Fruit fly (Drosophila melanogaster) whole organism: ENCODE data around the gene stac.

ENCODE experiments used
- CG8478 ChIP-seq: fragments of >200 bp; optimal IDR thresholded peaks from 2 replicates; lab custom pipeline; 2018; ENCODE audit warnings: inconsistent platforms
- Dll ChIP-seq: fragments of >200 bp; optimal IDR thresholded peaks from 2 replicates; lab custom pipeline; 2017
- EcR ChIP-seq, 2 experiments: fragments of >200 bp; optimal IDR thresholded peaks; 2 replicates each; lab custom pipeline; 2017; ENCODE audit warnings: missing biosample characterization in 2 of 2, missing genetic modification characterization in 2 of 2, missing genetic modification reagents in 2 of 2
- pan ChIP-seq: fragments of >200 bp; optimal IDR thresholded peaks from 2 replicates; lab custom pipeline; 2017
- psq ChIP-seq: fragments of >200 bp; optimal IDR thresholded peaks from 2 replicates; lab custom pipeline; 2017
- usp ChIP-seq: fragments of >200 bp; optimal IDR thresholded peaks from 2 replicates; lab custom pipeline; 2017; ENCODE audit warnings: missing biosample characterization, missing genetic modification characterization, mixed read lengths

stac gene

DNA sequence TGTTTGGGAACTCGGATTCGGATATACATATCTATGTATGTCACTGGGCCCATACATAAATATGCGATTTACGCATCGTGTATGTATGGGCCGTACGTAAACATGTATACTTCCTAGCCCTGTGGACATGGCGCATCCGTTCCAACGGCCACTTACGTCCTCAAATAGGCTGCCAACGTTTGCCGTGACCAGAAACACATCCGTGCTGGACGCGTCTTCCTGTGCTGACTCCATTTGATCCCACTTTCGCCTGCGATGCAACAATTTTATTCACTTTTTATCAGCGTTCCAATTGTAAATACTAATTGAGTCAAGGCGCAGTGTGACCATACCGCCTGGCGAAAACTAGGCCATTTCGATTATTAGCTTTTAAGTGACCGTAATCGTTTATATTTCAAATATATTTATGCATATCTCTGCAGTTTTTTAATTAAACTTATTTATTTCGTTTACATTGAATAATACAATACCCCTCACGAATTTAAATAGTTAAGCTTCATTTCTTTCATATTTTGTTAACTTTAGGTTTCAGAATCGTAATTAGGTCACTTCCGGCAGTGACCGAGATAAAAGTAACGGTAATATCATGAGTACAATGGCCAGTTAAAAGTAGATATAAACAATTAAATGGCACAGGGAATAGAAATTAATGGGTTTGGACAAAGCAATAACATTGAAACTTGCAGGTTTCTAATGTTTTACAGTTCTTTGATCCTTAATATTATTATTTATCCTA, 11.1 kb upstream of the stac start, which contains the start of gene 5PtaseI:
Gene 5PtaseI (minus strand): TSS at position 336 of the 736 bp plus-strand sequence.
- TF ChIP-seq CG8478, result no peak
- no peak for TF ChIP-seq Dll (lab: Kevin White, UChicago)
- TF ChIP-seq pan, result no peak
- TF ChIP-seq EcR (GFP tag; optimal IDR thresholded peaks at IDR 0.05; lab: Kevin White, UChicago), result no peak
- TF ChIP-seq usp (GFP tag; lab: Kevin White, UChicago), result no peak
- no peak for TF ChIP-seq psq (lab: Kevin White, UChicago)

DNA sequence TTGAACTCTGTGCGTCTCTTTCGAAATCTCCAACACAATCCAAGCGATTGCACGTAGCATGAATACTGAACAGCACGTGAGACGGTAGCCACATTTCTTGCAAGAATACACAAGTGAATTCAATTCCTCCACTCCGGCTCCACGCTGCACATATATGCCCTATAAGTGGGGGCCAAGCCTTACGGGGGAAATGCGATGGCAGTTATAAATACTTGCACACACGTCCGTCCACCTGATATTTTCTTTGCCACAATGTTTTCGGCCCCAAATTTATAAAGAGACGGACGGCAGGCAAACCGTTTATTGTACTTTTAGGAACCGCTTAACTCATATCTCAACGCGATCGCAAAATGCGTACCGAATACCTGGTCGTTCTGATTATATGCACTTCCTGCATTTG, 10.1 kb upstream of the stac start, which contains the start of gene CG11786:
Gene CG11786 (plus strand): TSS at position 301 of the 400 bp plus-strand sequence.
- TF ChIP-seq usp (GFP tag; lab: Kevin White, UChicago), result no peak
- TF ChIP-seq psq (lab: Kevin White, UChicago), result no peak
- TF ChIP-seq Dll (lab: Kevin White, UChicago), result no peak
- no peak for TF ChIP-seq EcR (GFP tag; optimal IDR thresholded peaks at IDR 0.05; lab: Kevin White, UChicago)
- TF ChIP-seq pan, result no peak
- TF ChIP-seq CG8478, result no peak

DNA sequence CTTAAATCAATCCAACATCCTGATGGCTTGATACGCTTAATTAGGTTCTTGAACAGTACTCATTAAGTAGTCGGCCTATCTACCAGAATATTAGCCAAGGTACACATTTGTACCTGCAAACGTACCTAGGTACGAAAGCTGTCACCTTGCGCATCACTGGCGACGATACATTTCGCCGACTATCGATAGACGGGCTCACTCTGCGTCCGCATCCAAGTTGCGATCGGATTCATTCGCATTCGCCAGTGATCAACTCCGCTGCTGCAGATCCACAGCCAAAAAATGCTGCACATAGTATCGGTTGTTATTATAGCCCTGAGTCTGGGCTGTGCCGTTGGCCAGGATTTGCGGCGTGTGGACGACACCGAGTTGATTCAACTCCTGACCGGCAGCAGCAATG, 8.6 kb upstream of the stac start, which contains the start of gene CG11790:
Gene CG11790 (plus strand): TSS at position 203 of the 400 bp plus-strand sequence.
- TF ChIP-seq pan (no peak), psq (lab: Kevin White, UChicago) (no peak), EcR (GFP tag; optimal IDR thresholded peaks at IDR 0.05; lab: Kevin White, UChicago) (no peak), Dll (lab: Kevin White, UChicago) (no peak), usp (GFP tag; lab: Kevin White, UChicago) (no peak), CG8478 (no peak)

DNA sequence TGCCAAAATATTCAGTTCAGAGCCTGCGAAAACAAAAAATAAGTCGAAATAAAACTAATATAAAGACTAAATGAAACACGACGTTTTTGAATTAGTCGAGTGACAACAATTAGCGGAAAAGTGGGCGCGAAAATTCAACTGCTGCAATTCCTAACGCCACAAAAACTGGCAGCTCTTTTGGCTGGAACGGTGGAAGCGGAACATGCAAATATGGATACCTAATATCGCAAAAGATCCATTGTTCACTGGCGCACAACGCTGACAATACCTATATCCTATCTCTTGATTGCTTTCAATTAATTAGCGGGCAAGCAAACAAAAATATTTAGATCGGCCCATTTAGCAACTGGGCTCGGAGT, 6.7 kb upstream of the stac start, which contains the start of gene CG11791:
Gene CG11791 (plus strand): TSS at position 234 of the 359 bp plus-strand sequence.
- TF ChIP-seq EcR (GFP tag; optimal IDR thresholded peaks at IDR 0.05; lab: Kevin White, UChicago) (no peak), pan (no peak), usp (GFP tag; lab: Kevin White, UChicago) (no peak), Dll (lab: Kevin White, UChicago) (no peak), CG8478 (no peak), psq (lab: Kevin White, UChicago) (no peak)

DNA sequence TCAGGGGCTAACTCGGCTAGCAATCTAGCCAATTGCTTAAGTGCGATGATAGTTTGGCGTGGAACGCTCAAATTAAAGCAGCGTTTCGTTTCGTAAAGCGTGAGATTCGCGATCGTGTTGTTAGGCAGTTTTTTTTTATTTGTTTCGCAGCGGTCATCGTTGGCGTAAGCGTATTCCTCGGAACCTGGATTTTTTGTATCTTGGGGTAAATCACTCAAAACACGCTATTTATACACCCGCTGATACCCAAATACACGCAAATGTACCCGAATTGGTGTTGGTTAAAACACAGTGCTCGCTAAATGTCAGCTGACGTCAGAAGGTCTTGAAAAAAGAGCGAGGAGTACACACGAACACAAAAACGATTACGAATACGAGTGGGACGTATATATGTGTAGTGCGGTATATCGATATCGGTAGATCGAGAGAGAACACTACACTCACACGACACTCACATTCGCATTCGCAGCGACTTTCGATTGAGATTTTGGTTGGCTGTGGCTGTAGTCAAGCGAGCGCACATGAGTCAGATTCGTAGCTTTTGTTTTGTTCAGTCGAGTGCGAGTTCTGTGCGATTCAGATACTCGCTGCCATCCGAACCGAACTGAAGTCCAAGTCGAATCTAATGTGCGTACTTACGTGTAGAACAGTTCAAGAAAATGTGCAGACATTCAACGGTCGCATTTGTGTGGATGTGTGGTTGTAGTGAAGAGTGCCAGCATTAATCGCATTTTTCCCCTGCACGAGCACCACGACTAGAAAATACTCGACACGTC, 6.2 kb upstream of the stac start:
- no peak for TF ChIP-seq usp (GFP tag; lab: Kevin White, UChicago)
- no peak for TF ChIP-seq pan

DNA sequence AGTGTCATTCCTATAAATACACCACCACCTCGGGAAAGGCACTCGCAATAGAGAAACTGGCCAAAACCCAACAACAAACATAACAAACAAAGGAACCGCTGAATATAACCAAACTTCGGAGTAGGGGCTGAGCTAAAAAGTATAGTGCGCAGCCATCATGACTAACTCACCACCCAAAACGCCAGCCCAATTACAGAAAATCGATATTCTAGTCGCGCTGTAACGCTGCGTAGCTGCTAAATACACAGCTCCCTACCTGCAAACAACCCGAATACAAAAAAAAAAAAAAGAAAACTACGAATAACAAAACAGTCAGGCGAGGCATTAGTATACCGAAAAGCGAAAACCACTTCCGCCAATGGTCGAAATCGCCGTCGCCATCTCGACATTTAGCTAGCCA, 5.4 kb upstream of the stac start:
- TF ChIP-seq usp (GFP tag; lab: Kevin White, UChicago), result no peak

DNA sequence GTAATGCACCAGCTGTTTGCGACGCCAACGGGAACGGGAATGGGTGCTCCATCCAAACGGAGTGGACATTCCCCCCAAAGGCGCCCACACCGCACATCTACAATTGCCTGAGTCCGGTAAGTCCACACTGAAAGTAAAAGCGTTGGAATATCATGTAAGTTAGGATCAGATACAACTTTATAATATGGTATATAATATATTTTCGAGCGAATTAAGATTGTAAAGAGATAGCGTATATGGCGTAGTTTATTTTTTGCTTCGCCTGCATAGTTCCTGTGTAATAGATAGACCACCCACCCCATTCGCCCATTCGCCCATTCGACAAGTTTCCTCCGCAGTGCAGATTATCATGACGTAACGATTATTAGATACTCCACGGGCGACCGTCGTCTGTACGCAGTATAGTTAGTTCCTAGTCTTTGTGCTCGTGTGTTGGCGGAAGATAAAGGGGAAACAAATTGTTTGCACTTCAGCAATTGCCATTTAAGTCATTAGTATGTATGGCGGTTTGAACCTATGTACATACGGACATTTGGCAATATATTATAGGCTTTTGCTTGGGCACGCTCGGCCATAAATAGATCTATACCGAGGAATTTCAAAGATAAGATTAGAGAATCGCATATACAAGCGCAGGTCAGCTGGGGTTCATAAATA, 4.5 kb upstream of the stac start:
- no peak for TF ChIP-seq psq (lab: Kevin White, UChicago)
- TF ChIP-seq Dll (lab: Kevin White, UChicago), result no peak
- TF ChIP-seq pan, result no peak
- no peak for TF ChIP-seq EcR (GFP tag; optimal IDR thresholded peaks at IDR 0.05; lab: Kevin White, UChicago)
- TF ChIP-seq usp (GFP tag; lab: Kevin White, UChicago), result no peak
- TF ChIP-seq CG8478, result no peak

DNA sequence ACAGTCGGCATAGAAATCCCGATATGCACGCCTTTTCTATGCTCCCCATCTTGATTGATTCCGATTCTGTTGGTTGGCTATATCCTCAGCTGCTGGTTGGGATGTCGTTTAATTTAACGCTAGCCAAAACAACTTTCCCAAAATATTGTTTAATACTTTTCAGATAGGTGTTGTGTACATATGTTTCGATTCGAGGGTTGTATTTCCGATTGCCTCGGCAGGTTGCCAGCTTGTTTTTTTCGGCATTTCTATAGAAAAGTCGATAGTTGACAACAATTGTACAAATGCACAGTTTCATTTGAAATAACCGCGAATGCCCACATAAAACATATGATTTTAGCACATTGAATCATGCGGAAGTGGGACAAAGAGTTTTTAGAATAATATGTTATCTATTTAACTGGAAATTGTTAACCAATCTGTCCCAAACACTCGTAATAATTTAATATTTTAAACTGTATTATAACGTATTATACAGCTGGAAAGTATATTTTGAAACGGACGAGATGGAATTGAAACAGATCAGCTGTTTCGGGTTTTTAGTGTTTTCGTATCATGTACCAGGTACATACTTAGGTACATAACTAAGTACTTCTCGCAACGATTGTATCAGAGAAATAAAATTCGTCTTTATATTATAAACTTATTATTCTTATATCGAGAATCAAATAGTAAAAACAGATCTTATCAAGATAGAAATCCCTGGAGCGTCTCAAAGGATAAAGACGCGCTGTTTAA, 1.5 kb upstream of the stac start, which contains the start of gene CG31109:
Gene CG31109 (minus strand): TSS at position 203 of the 738 bp plus-strand sequence.
- TF ChIP-seq usp (GFP tag; lab: Kevin White, UChicago), result no peak
- no peak for TF ChIP-seq Dll (lab: Kevin White, UChicago)
- TF ChIP-seq CG8478, result no peak
- TF ChIP-seq EcR (GFP tag; optimal IDR thresholded peaks at IDR 0.05; lab: Kevin White, UChicago), result no peak

DNA sequence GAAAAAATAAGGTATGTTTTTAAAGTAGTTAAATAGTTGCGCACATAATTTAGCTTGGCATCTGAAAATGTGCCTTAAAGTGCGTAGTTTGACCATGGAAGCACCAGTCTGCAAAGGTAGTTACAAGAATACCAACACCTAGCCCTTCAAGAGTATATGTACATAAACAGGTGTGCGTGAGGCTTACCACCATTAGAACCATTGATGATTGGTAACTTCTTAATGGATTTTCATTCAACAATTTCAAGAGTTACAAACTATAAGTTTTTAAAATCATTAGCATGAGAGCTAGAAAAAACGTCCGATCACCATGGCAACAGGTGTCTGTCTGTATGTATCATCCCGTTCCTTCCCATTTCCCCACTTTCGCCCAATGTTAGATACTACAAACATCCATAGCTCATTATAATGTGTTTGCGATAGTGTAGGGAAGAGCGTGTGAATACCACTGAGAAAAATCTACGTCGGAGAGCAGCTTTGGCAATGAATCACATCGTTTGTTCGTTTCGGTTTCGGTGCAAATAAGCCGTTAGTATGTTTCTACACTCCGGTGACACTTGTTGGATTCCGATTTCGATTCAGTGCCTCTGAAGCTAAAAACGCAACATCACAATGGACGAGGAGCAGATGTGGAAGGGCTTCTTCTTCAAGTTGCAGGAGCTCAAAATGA, 537 bp downstream of the stac start:
- no peak for TF ChIP-seq CG8478
- no peak for TF ChIP-seq psq (lab: Kevin White, UChicago)
- no peak for TF ChIP-seq pan

DNA sequence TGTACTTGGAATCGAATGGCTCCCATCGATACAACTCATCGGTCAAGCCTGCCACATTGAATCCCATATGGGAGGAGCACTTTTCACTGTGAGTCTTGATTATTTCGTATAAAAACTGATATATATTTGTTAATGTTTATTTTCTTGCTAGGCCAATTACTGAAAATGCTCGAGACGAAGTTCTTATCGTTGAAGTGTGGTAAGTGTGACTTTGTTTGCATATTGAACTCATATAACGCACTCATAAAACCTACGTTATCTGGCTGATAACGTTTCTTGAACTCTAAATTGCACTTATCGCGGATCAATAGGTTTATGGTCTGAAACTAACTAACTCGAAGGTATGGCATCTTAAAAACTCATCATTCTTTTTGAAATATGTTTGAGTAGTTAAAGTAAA, 4.4 kb downstream of the stac start:
- TF ChIP-seq usp (GFP tag; lab: Kevin White, UChicago) (no peak), CG8478 (no peak), psq (lab: Kevin White, UChicago) (no peak), EcR (GFP tag; optimal IDR thresholded peaks at IDR 0.05; lab: Kevin White, UChicago) (no peak), Dll (lab: Kevin White, UChicago) (no peak), pan (no peak)
